Worm (Caenorhabditis elegans): ENCODE results near the gene C28D4.10.

- TF ChIP-seq lin-13 (tag; optimal IDR thresholded peaks at IDR 0.05) (no peak), blmp-1 (tag; optimal IDR thresholded peaks at IDR 0.05) (no peak), unc-39 (tag; optimal IDR thresholded peaks at IDR 0.05) (no peak), snpc-4 (tag; optimal IDR thresholded peaks at IDR 0.05) (no peak), nhr-76 (tag; optimal IDR thresholded peaks at IDR 0.05) (no peak), nhr-12 (tag; optimal IDR thresholded peaks at IDR 0.05) (no peak), ham-2 (GFP tag; optimal IDR thresholded peaks at IDR 0.05) (no peak), ztf-11 (tag; optimal IDR thresholded peaks at IDR 0.05) (no peak)
Observed at ce11 chrIV:9733904-9734303, 4.4 kb upstream of the C28D4.10 start.
